Fruit fly (Drosophila melanogaster) whole organism, embryonic: ENCODE data around the gene CG32040.

Experiments used
- Atf6 ChIP-seq: fragments of 200-800 bp; sonication (Bioruptor generic); IDR thresholded peaks from 2 replicates; pipeline ENCODE4 v1.3.6; 2022; ENCODE audit warnings: missing biosample characterization, missing genetic modification characterization
- CG1024 ChIP-seq: fragments of 200-800 bp; sonication (Bioruptor generic); IDR thresholded peaks from 2 replicates; pipeline ENCODE4 v1.3.6; 2022; ENCODE audit warnings: missing biosample characterization, missing genetic modification characterization
- CG10654 ChIP-seq: fragments of 200-800 bp; sonication (Bioruptor generic); optimal IDR thresholded peaks from 2 replicates; lab custom pipeline; 2016; ENCODE audit warnings: missing biosample characterization, missing genetic modification characterization
- CG11085 ChIP-seq: fragments of 200-800 bp; sonication (Bioruptor generic); IDR thresholded peaks from 2 replicates; pipeline ENCODE4 v1.3.6; 2022; ENCODE audit warnings: missing biosample characterization, missing genetic modification characterization
- CG11560 ChIP-seq: fragments of 200-800 bp; sonication (Bioruptor generic); IDR thresholded peaks from 3 replicates; pipeline ENCODE4 v1.3.6; 2022; ENCODE audit warnings: missing biosample characterization, missing genetic modification characterization
- CG12155 ChIP-seq: fragments of 200-800 bp; sonication (Bioruptor generic); optimal IDR thresholded peaks from 3 replicates; lab custom pipeline; 2016; ENCODE audit warnings: missing biosample characterization, missing genetic modification characterization
- CG12219 ChIP-seq: fragments of 200-800 bp; sonication (Bioruptor generic); optimal IDR thresholded peaks from 3 replicates; lab custom pipeline; 2018; ENCODE audit warnings: missing biosample characterization, mild to moderate bottlenecking, missing genetic modification characterization
- CG12391 ChIP-seq: fragments of 200-800 bp; sonication (Bioruptor generic); optimal IDR thresholded peaks from 3 replicates; lab custom pipeline; 2018; ENCODE audit warnings: missing biosample characterization, mild to moderate bottlenecking, missing genetic modification characterization, moderate library complexity
- CG15601 ChIP-seq: fragments of 200-800 bp; sonication (Bioruptor generic); optimal IDR thresholded peaks from 3 replicates; lab custom pipeline; 2019; ENCODE audit warnings: missing biosample characterization, mild to moderate bottlenecking, missing genetic modification characterization, moderate library complexity
- CG17328 ChIP-seq: fragments of 200-800 bp; sonication (Bioruptor generic); IDR thresholded peaks from 2 replicates; pipeline ENCODE4 v1.3.6; 2022; ENCODE audit warnings: missing biosample characterization, missing genetic modification characterization
- CG17385 ChIP-seq: fragments of 200-800 bp; sonication (Bioruptor generic); optimal IDR thresholded peaks from 3 replicates; lab custom pipeline; 2018; ENCODE audit warnings: missing biosample characterization, mild to moderate bottlenecking, missing genetic modification characterization
- CG17612 ChIP-seq: fragments of 200-800 bp; sonication (Bioruptor generic); IDR thresholded peaks from 2 replicates; pipeline ENCODE4 v1.3.6; 2022; ENCODE audit warnings: missing biosample characterization, missing genetic modification characterization
- CG17829 ChIP-seq: fragments of 200-800 bp; optimal IDR thresholded peaks from 2 replicates; lab custom pipeline; 2019; ENCODE audit warnings: missing biosample characterization, mild to moderate bottlenecking, missing genetic modification characterization, moderate library complexity
- CG2199 ChIP-seq: fragments of 200-800 bp; sonication (Bioruptor generic); IDR thresholded peaks from 3 replicates; pipeline ENCODE4 v1.3.6; 2022; ENCODE audit warnings: missing biosample characterization, missing genetic modification characterization
- CG3281 ChIP-seq: fragments of 200-800 bp; sonication (Bioruptor generic); optimal IDR thresholded peaks from 3 replicates; lab custom pipeline; 2017; ENCODE audit warnings: missing biosample characterization, mild to moderate bottlenecking, missing genetic modification characterization
- CG3995 ChIP-seq: fragments of 200-800 bp; sonication (Bioruptor generic); optimal IDR thresholded peaks from 3 replicates; lab custom pipeline; 2016; ENCODE audit warnings: missing biosample characterization, missing genetic modification characterization
- CG4404 ChIP-seq: fragments of 200-800 bp; sonication (Bioruptor generic); IDR thresholded peaks from 2 replicates; pipeline ENCODE4 v1.3.6; 2022; ENCODE audit warnings: missing biosample characterization, missing genetic modification characterization
- CG4730 ChIP-seq: fragments of 200-800 bp; sonication (Bioruptor generic); IDR thresholded peaks from 2 replicates; pipeline ENCODE4 v1.3.6; 2022; ENCODE audit warnings: missing biosample characterization, missing genetic modification characterization
- CG5180 ChIP-seq: fragments of 200-800 bp; sonication (Bioruptor generic); optimal IDR thresholded peaks from 3 replicates; lab custom pipeline; 2017; ENCODE audit warnings: missing biosample characterization, missing genetic modification characterization, mild to moderate bottlenecking, moderate library complexity, missing genetic modification reagents
- CG6813 ChIP-seq: fragments of 200-800 bp; sonication (Bioruptor generic); optimal IDR thresholded peaks from 2 replicates; lab custom pipeline; 2017; ENCODE audit warnings: missing biosample characterization, missing genetic modification characterization, mild to moderate bottlenecking, moderate library complexity, missing genetic modification reagents
- CG8089 ChIP-seq: fragments of 200-800 bp; sonication (Bioruptor generic); optimal IDR thresholded peaks from 3 replicates; lab custom pipeline; 2016; ENCODE audit warnings: missing biosample characterization, missing genetic modification characterization
- CG8290 ChIP-seq, 3 experiments: fragments of 200-800 bp; sonication (Bioruptor generic); optimal IDR thresholded peaks; 2 replicates each; lab custom pipeline; 2016 to 2019; ENCODE audit warnings: missing biosample characterization in 3 of 3, missing genetic modification characterization in 3 of 3, mild to moderate bottlenecking in 2 of 3, moderate library complexity in 1 of 3
- CG9609 ChIP-seq: fragments of 200-800 bp; sonication (Bioruptor generic); optimal IDR thresholded peaks from 3 replicates; lab custom pipeline; 2016; ENCODE audit warnings: missing biosample characterization, missing genetic modification characterization
- CHES-1-like ChIP-seq: fragments of 200-800 bp; sonication (Bioruptor generic); optimal IDR thresholded peaks from 2 replicates; lab custom pipeline; 2016; ENCODE audit warnings: missing biosample characterization, missing genetic modification characterization
- Chrac-16 ChIP-seq: fragments of 200-800 bp; sonication (Bioruptor generic); optimal IDR thresholded peaks from 3 replicates; lab custom pipeline; 2016; ENCODE audit warnings: missing biosample characterization, missing genetic modification characterization
- Dbx ChIP-seq: fragments of 200-800 bp; sonication (Bioruptor generic); IDR thresholded peaks from 3 replicates; pipeline ENCODE4 v1.3.6; 2022; ENCODE audit warnings: missing biosample characterization, missing genetic modification characterization
- Dip3 ChIP-seq: fragments of 200-800 bp; sonication (Bioruptor generic); optimal IDR thresholded peaks from 3 replicates; lab custom pipeline; 2016; ENCODE audit warnings: missing biosample characterization, missing genetic modification characterization
- Doc2 ChIP-seq: fragments of 200-800 bp; sonication (Bioruptor generic); IDR thresholded peaks from 2 replicates; pipeline ENCODE4 v1.3.6; 2022; ENCODE audit warnings: missing biosample characterization, missing genetic modification characterization
- ERR ChIP-seq: fragments of 200-800 bp; sonication (Bioruptor generic); optimal IDR thresholded peaks from 2 replicates; lab custom pipeline; 2016; ENCODE audit warnings: missing biosample characterization, missing genetic modification characterization
- Neu2 ChIP-seq: fragments of 200-800 bp; sonication (Bioruptor generic); optimal IDR thresholded peaks from 3 replicates; lab custom pipeline; 2016; ENCODE audit warnings: missing biosample characterization, missing genetic modification characterization, borderline replicate concordance
- Opbp ChIP-seq: fragments of 200-800 bp; sonication (Bioruptor generic); IDR thresholded peaks from 3 replicates; pipeline ENCODE4 v1.3.6; 2022; ENCODE audit warnings: missing biosample characterization, missing genetic modification characterization; ENCODE audit not compliant: partially characterized antibody
- YL-1 ChIP-seq: fragments of 200-800 bp; sonication (Bioruptor generic); optimal IDR thresholded peaks from 3 replicates; lab custom pipeline; 2017; ENCODE audit warnings: missing biosample characterization, mild to moderate bottlenecking, missing genetic modification characterization
- ase ChIP-seq: fragments of 200-800 bp; sonication (Bioruptor generic); IDR thresholded peaks from 3 replicates; pipeline ENCODE4 v1.3.6; 2022; ENCODE audit warnings: missing biosample characterization, missing genetic modification characterization
- chinmo ChIP-seq: fragments of 200-800 bp; sonication (Bioruptor generic); IDR thresholded peaks from 4 replicates; pipeline ENCODE4 v1.3.6; 2022; ENCODE audit warnings: missing biosample characterization, missing genetic modification characterization; ENCODE audit not compliant: partially characterized antibody
- crp ChIP-seq, 2 experiments: fragments of 200-800 bp; sonication (Bioruptor generic); optimal IDR thresholded peaks; 2 replicates in 1 of 2; 3 replicates in 1 of 2; lab custom pipeline; 2017; ENCODE audit warnings: missing biosample characterization in 2 of 2, missing genetic modification characterization in 2 of 2, mild to moderate bottlenecking in 1 of 2, moderate library complexity in 1 of 2
- fd102C ChIP-seq: fragments of 200-800 bp; sonication (Bioruptor generic); optimal IDR thresholded peaks from 2 replicates; lab custom pipeline; 2018; ENCODE audit warnings: missing biosample characterization, mild to moderate bottlenecking, missing genetic modification characterization, moderate library complexity
- grau ChIP-seq: fragments of 200-800 bp; optimal IDR thresholded peaks from 3 replicates; lab custom pipeline; 2019; ENCODE audit warnings: missing biosample characterization, mild to moderate bottlenecking, missing genetic modification characterization, moderate library complexity
- ham ChIP-seq: fragments of 200-800 bp; sonication (Bioruptor generic); IDR thresholded peaks from 2 replicates; pipeline ENCODE4 v1.3.6; 2022; ENCODE audit warnings: missing biosample characterization, missing genetic modification characterization
- knrl ChIP-seq: fragments of 200-800 bp; sonication (Bioruptor generic); IDR thresholded peaks from 3 replicates; pipeline ENCODE4 v1.3.6; 2022; ENCODE audit warnings: missing biosample characterization, missing genetic modification characterization; ENCODE audit not compliant: partially characterized antibody
- luna ChIP-seq: fragments of 200-800 bp; sonication (Bioruptor generic); optimal IDR thresholded peaks from 2 replicates; lab custom pipeline; 2016; ENCODE audit warnings: missing biosample characterization, missing genetic modification characterization
- mam ChIP-seq: fragments of 200-800 bp; sonication (Bioruptor generic); optimal IDR thresholded peaks from 3 replicates; lab custom pipeline; 2016; ENCODE audit warnings: missing biosample characterization, missing genetic modification characterization
- otp ChIP-seq: fragments of 200-800 bp; sonication (Bioruptor generic); IDR thresholded peaks from 3 replicates; pipeline ENCODE4, ENCODE4 v1.3.6; 2022; ENCODE audit warnings: missing biosample characterization, missing genetic modification characterization
- pros ChIP-seq: fragments of 200-800 bp; sonication (Bioruptor generic); optimal IDR thresholded peaks from 3 replicates; lab custom pipeline; 2019; ENCODE audit warnings: missing biosample characterization, mild to moderate bottlenecking, missing genetic modification characterization, moderate library complexity
- repo ChIP-seq: fragments of 200-800 bp; sonication (Bioruptor generic); optimal IDR thresholded peaks from 2 replicates; lab custom pipeline; 2016; ENCODE audit warnings: missing biosample characterization, missing genetic modification characterization
- row ChIP-seq: fragments of 200-800 bp; sonication (Bioruptor generic); IDR thresholded peaks from 3 replicates; pipeline ENCODE4 v1.3.6; 2022; ENCODE audit warnings: missing biosample characterization, missing genetic modification characterization
- salm ChIP-seq: fragments of 200-800 bp; sonication (Bioruptor generic); optimal IDR thresholded peaks from 2 replicates; lab custom pipeline; 2018; ENCODE audit warnings: missing biosample characterization, mild to moderate bottlenecking, missing genetic modification characterization
- sisA ChIP-seq: fragments of 200-800 bp; sonication (Bioruptor generic); IDR thresholded peaks from 2 replicates; pipeline ENCODE4 v1.3.6; 2022; ENCODE audit warnings: missing biosample characterization, missing genetic modification characterization
- sna ChIP-seq: fragments of 200-800 bp; sonication (Bioruptor generic); IDR thresholded peaks from 2 replicates; pipeline ENCODE4 v1.3.6; 2022; ENCODE audit warnings: missing biosample characterization, missing genetic modification characterization; ENCODE audit not compliant: partially characterized antibody
- sug ChIP-seq: fragments of 200-800 bp; optimal IDR thresholded peaks from 2 replicates; lab custom pipeline; 2019; ENCODE audit warnings: missing biosample characterization, mild to moderate bottlenecking, missing genetic modification characterization, moderate library complexity
- tx ChIP-seq: fragments of 200-800 bp; sonication (Bioruptor generic); optimal IDR thresholded peaks from 2 replicates; lab custom pipeline; 2016; ENCODE audit warnings: missing biosample characterization, missing genetic modification characterization
- wor ChIP-seq: fragments of 200-800 bp; sonication (Bioruptor generic); IDR thresholded peaks from 2 replicates; pipeline ENCODE4 v1.3.6; 2022; ENCODE audit warnings: missing biosample characterization, missing genetic modification characterization
- yki ChIP-seq: fragments of >200 bp; optimal IDR thresholded peaks from 3 replicates; lab custom pipeline; 2018

Gene CG32040

dm6 chr3L:9358713-9359040 is 4.8 kb downstream of the CG32040 start, which contains the start of the genes UGP and Svip (continued):
- TF ChIP-seq sna, result 0 out of 2 replicates have a peak, but pooled peaks have one; percentile 20
- no peak for TF ChIP-seq CG17328 (GFP tag; lab: Robert Waterston, UW)
- TF ChIP-seq CG2199, result no peak
- no peak for TF ChIP-seq CG1024
- TF ChIP-seq sisA (GFP tag; lab: Robert Waterston, UW), result no peak
- no peak for TF ChIP-seq CG12219 (GFP tag; lab: Kevin White, UChicago)
- TF ChIP-seq CG4730, result no peak
- TF ChIP-seq repo, result no peak
- TF ChIP-seq CG17385 (GFP tag; lab: Kevin White, UChicago), result peak; percentile 97
- TF ChIP-seq knrl (GFP tag; lab: Robert Waterston, UW), result no peak
- TF ChIP-seq salm (tag; lab: Kevin White, UChicago), result no peak
- no peak for TF ChIP-seq CG6813 (GFP tag; lab: Kevin White, UChicago)
- no peak for TF ChIP-seq CG17612 (GFP tag; lab: Robert Waterston, UW)
- TF ChIP-seq pros (GFP tag; lab: Kevin White, UChicago), result no peak
- no peak for TF ChIP-seq Dip3
- TF ChIP-seq CG12155 (GFP tag; lab: Kevin White, UChicago), result no peak
- no peak for TF ChIP-seq CG17829 (tag; lab: Kevin White, UChicago)
- TF ChIP-seq ERR (GFP tag; lab: Kevin White, UChicago), result no peak
- no peak for TF ChIP-seq CG8089 (GFP tag; lab: Kevin White, UChicago)
- peak; percentile 24 for TF ChIP-seq CG12391 (tag; lab: Kevin White, UChicago)
- TF ChIP-seq YL-1 (GFP tag; lab: Kevin White, UChicago), result no peak
- no peak for TF ChIP-seq Chrac-16 (GFP tag; lab: Kevin White, UChicago)
- TF ChIP-seq Neu2 (GFP tag; lab: Kevin White, UChicago), result no peak
- no peak for TF ChIP-seq mam (GFP tag; lab: Kevin White, UChicago)
- TF ChIP-seq Opbp, result no peak
- no peak for TF ChIP-seq grau (tag; lab: Kevin White, UChicago)
- no peak for TF ChIP-seq CG11560 (tag; lab: Robert Waterston, UW)
- no peak for TF ChIP-seq fd102C (GFP tag; lab: Kevin White, UChicago)
- TF ChIP-seq sug (tag; lab: Kevin White, UChicago), result peak; percentile 3
- TF ChIP-seq CG11085 (GFP tag; lab: Robert Waterston, UW), result no peak
- TF ChIP-seq CG8290 (GFP tag; optimal IDR thresholded peaks at IDR 0.05; lab: Kevin White, UChicago), result no peak
- TF ChIP-seq CG8290 (tag; optimal IDR thresholded peaks at IDR 0.05; lab: Kevin White, UChicago), result peak in 1 of 2 experiments; percentile 21
- TF ChIP-seq otp (GFP tag; lab: Robert Waterston, UW), result no peak
- no peak for TF ChIP-seq tx
- no peak for TF ChIP-seq ham (GFP tag; lab: Robert Waterston, UW)
- 0 out of 2 replicates have a peak, but pooled peaks have one; percentile 8 for TF ChIP-seq Atf6 (GFP tag; lab: Robert Waterston, UW)
- TF ChIP-seq row (GFP tag; lab: Robert Waterston, UW), result peak; percentile 37; the same call in 2 of the 3 replicates
- TF ChIP-seq chinmo (GFP tag; lab: Robert Waterston, UW), result 0 out of 4 replicates have a peak, but pooled peaks have one; percentile 57
- no peak for TF ChIP-seq Doc2
- TF ChIP-seq CG4404 (GFP tag; lab: Robert Waterston, UW), result no peak
- TF ChIP-seq luna (GFP tag; lab: Kevin White, UChicago), result no peak
- no peak for TF ChIP-seq CG3995 (GFP tag; lab: Kevin White, UChicago)
- TF ChIP-seq crp (GFP tag; optimal IDR thresholded peaks at IDR 0.05; lab: Kevin White, UChicago), result peak; percentile 77 to 95
- no peak for TF ChIP-seq CG10654 (GFP tag; lab: Kevin White, UChicago)
- no peak for TF ChIP-seq CHES-1-like (GFP tag; lab: Kevin White, UChicago)
- no peak for TF ChIP-seq CG5180 (GFP tag; lab: Kevin White, UChicago)
- TF ChIP-seq Dbx (GFP tag; lab: Robert Waterston, UW), result no peak
- TF ChIP-seq CG9609 (GFP tag; lab: Kevin White, UChicago), result no peak
- TF ChIP-seq CG3281 (GFP tag; lab: Kevin White, UChicago), result no peak
- no peak for TF ChIP-seq yki (lab: Kevin White, UChicago)
- TF ChIP-seq ase (GFP tag; lab: Robert Waterston, UW), result no peak
- peak; percentile 29 for TF ChIP-seq CG15601 (tag; lab: Kevin White, UChicago)
- TF ChIP-seq wor (GFP tag; lab: Robert Waterston, UW), result no peak
